Worm (Caenorhabditis elegans): Measurements from ENCODE around the gene srj-15.

Gene srj-15

DNA sequence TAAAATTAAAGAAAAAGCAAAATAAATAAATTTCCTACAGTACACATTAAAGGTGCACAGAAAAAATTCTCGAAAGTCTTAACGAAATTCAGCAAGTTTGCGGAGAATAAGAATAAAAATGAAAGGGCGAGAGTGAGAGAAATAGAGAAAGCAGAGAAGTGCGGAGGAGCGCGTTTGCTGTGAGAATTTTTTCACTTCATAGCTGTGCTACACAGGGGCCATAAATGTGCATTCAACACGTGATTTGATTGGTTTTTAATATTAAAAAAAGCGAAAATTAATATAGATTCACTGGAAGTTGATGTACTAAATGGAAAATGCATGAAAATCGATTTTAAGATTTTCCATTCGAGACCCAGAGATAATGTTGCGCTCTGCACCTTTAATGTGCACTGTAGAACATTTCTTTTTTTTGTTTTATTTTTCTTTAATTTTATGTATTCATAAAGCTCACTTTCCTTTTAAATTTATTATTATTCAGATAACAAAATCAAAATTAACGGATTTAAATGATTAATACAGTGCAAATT lies 46.6 kb downstream of the srj-15 start, which contains the start of gene Y32G9A.2:
TSS of gene Y32G9A.2 (plus strand) at position 480 of the 530 bp plus-strand sequence.
- TF ChIP-seq ref-1 (GFP tag; conservative IDR thresholded peaks at IDR 0.05), result no peak
- TF ChIP-seq flt-1 (GFP tag; IDR thresholded peaks at IDR 0.05), result no peak
- TF ChIP-seq klf-2 (GFP tag; conservative IDR thresholded peaks at IDR 0.05), result no peak
- TF ChIP-seq med-1 (GFP tag; optimal IDR thresholded peaks at IDR 0.05; ENCODE audit: insufficient read depth), result no peak
- TF ChIP-seq tab-1 (GFP tag; IDR thresholded peaks at IDR 0.05), result no peak
- TF ChIP-seq ztf-29 (GFP tag; IDR thresholded peaks at IDR 0.05), result no peak
- no peak for TF ChIP-seq T22C8.4 (GFP tag; IDR thresholded peaks at IDR 0.05)
- no peak for TF ChIP-seq ztf-23 (GFP tag; IDR thresholded peaks at IDR 0.05)
- no peak for TF ChIP-seq cog-1 (tag; optimal IDR thresholded peaks at IDR 0.05)
